Fruit fly (Drosophila melanogaster) whole organism, embryonic: ENCODE results near the gene slp1.

ENCODE experiments used
- CG10274 ChIP-seq: fragments of 200-800 bp; sonication (Bioruptor generic); optimal IDR thresholded peaks from 3 replicates; lab custom pipeline; 2017; ENCODE audit warnings: missing biosample characterization, mild to moderate bottlenecking, missing genetic modification characterization
- CG10565 ChIP-seq: fragments of 200-800 bp; sonication (Bioruptor generic); optimal IDR thresholded peaks from 3 replicates; lab custom pipeline; 2016; ENCODE audit warnings: missing biosample characterization, mild to moderate bottlenecking, missing genetic modification characterization
- CG12104 ChIP-seq: fragments of 200-800 bp; sonication (Bioruptor generic); optimal IDR thresholded peaks from 3 replicates; lab custom pipeline; 2016; ENCODE audit warnings: missing biosample characterization, missing genetic modification characterization
- CG13287 ChIP-seq: fragments of 200-800 bp; sonication (Bioruptor generic); IDR thresholded peaks from 2 replicates; pipeline ENCODE4 v1.3.6; 2022; ENCODE audit warnings: missing biosample characterization, missing genetic modification characterization; ENCODE audit not compliant: partially characterized antibody
- CG14441 ChIP-seq: fragments of 200-800 bp; sonication (Bioruptor generic); IDR thresholded peaks from 2 replicates; pipeline ENCODE4 v1.3.6; 2022; ENCODE audit warnings: missing biosample characterization, missing genetic modification characterization
- CG1602 ChIP-seq: fragments of 200-800 bp; sonication (Bioruptor generic); optimal IDR thresholded peaks from 3 replicates; lab custom pipeline; 2016; ENCODE audit warnings: missing biosample characterization, missing genetic modification characterization
- CG16779 ChIP-seq: fragments of 200-800 bp; sonication (Bioruptor generic); IDR thresholded peaks from 2 replicates; pipeline ENCODE4 v1.3.6; 2022; ENCODE audit warnings: missing biosample characterization, missing genetic modification characterization
- CG17802 ChIP-seq: fragments of 200-800 bp; sonication (Bioruptor generic); optimal IDR thresholded peaks from 2 replicates; lab custom pipeline; 2018; ENCODE audit warnings: missing biosample characterization, mild to moderate bottlenecking, missing genetic modification characterization, moderate library complexity
- CG2875 ChIP-seq: fragments of 200-800 bp; sonication (Bioruptor generic); optimal IDR thresholded peaks from 2 replicates; lab custom pipeline; 2017; ENCODE audit warnings: missing biosample characterization, mild to moderate bottlenecking, missing genetic modification characterization, missing genetic modification reagents
- CG3065 ChIP-seq: fragments of 200-800 bp; sonication (Bioruptor generic); optimal IDR thresholded peaks from 2 replicates; lab custom pipeline; 2016; ENCODE audit warnings: missing biosample characterization, missing genetic modification characterization
- CG31224 ChIP-seq: fragments of 200-800 bp; sonication (Bioruptor generic); IDR thresholded peaks from 2 replicates; pipeline ENCODE4 v1.3.6; 2022; ENCODE audit warnings: missing biosample characterization, missing genetic modification characterization
- CG3281 ChIP-seq: fragments of 200-800 bp; sonication (Bioruptor generic); optimal IDR thresholded peaks from 3 replicates; lab custom pipeline; 2017; ENCODE audit warnings: missing biosample characterization, mild to moderate bottlenecking, missing genetic modification characterization
- CG4617 ChIP-seq: fragments of 200-800 bp; sonication (Bioruptor generic); optimal IDR thresholded peaks from 3 replicates; lab custom pipeline; 2016; ENCODE audit warnings: missing biosample characterization, missing genetic modification characterization, borderline replicate concordance
- CG5245 ChIP-seq: fragments of 200-800 bp; sonication (Bioruptor generic); optimal IDR thresholded peaks from 3 replicates; lab custom pipeline; 2016; ENCODE audit warnings: missing biosample characterization, missing genetic modification characterization
- CG6272 ChIP-seq: fragments of 200-800 bp; sonication (Bioruptor generic); IDR thresholded peaks from 2 replicates; pipeline ENCODE4 v1.3.6; 2022; ENCODE audit warnings: missing biosample characterization, missing genetic modification characterization
- CG6654 ChIP-seq: fragments of 200-800 bp; sonication (Bioruptor generic); optimal IDR thresholded peaks from 2 replicates; lab custom pipeline; 2017; ENCODE audit warnings: missing biosample characterization, mild to moderate bottlenecking, missing genetic modification characterization
- CG6683 ChIP-seq: fragments of 200-800 bp; sonication (Bioruptor generic); optimal IDR thresholded peaks from 2 replicates; lab custom pipeline; 2017; ENCODE audit warnings: missing biosample characterization, mild to moderate bottlenecking, missing genetic modification characterization, missing genetic modification reagents
- CG7839 ChIP-seq: fragments of 200-800 bp; sonication (Bioruptor generic); optimal IDR thresholded peaks from 3 replicates; lab custom pipeline; 2018; ENCODE audit warnings: missing biosample characterization, mild to moderate bottlenecking, missing genetic modification characterization, moderate library complexity
- CG8290 ChIP-seq, 3 experiments: fragments of 200-800 bp; sonication (Bioruptor generic); optimal IDR thresholded peaks; 2 replicates each; lab custom pipeline; 2016 to 2019; ENCODE audit warnings: missing biosample characterization in 3 of 3, missing genetic modification characterization in 3 of 3, mild to moderate bottlenecking in 2 of 3, moderate library complexity in 1 of 3
- CG9727 ChIP-seq: fragments of 200-800 bp; sonication (Bioruptor generic); optimal IDR thresholded peaks from 3 replicates; lab custom pipeline; 2017; ENCODE audit warnings: missing biosample characterization, mild to moderate bottlenecking, missing genetic modification characterization
- CHES-1-like ChIP-seq: fragments of 200-800 bp; sonication (Bioruptor generic); optimal IDR thresholded peaks from 2 replicates; lab custom pipeline; 2016; ENCODE audit warnings: missing biosample characterization, missing genetic modification characterization
- Dref ChIP-seq: fragments of 200-800 bp; sonication (Bioruptor generic); IDR thresholded peaks from 2 replicates; pipeline ENCODE4 v1.3.6; 2022; ENCODE audit warnings: missing biosample characterization, missing genetic modification characterization
- Drgx ChIP-seq: fragments of 200-800 bp; sonication (Bioruptor generic); IDR thresholded peaks from 2 replicates; pipeline ENCODE4 v1.3.6; 2022; ENCODE audit warnings: missing biosample characterization, missing genetic modification characterization
- E2f2 ChIP-seq: fragments of 200-800 bp; sonication (Bioruptor generic); IDR thresholded peaks from 2 replicates; pipeline ENCODE4 v1.3.6; 2022; ENCODE audit warnings: missing biosample characterization, missing genetic modification characterization
- H2.0 ChIP-seq: fragments of 200-800 bp; sonication (Bioruptor generic); IDR thresholded peaks from 2 replicates; pipeline ENCODE4 v1.3.6; 2022; ENCODE audit warnings: missing biosample characterization, missing genetic modification characterization
- HLH54F ChIP-seq: fragments of 200-800 bp; sonication (Bioruptor generic); optimal IDR thresholded peaks from 3 replicates; lab custom pipeline; 2016; ENCODE audit warnings: missing biosample characterization, missing genetic modification characterization
- MESR4 ChIP-seq: fragments of 200-800 bp; sonication (Bioruptor generic); optimal IDR thresholded peaks from 2 replicates; lab custom pipeline; 2018; ENCODE audit warnings: missing biosample characterization, mild to moderate bottlenecking, missing genetic modification characterization, moderate library complexity
- Pdp1 ChIP-seq, 2 experiments: fragments of 200-800 bp; sonication (Bioruptor generic); optimal IDR thresholded peaks; 3 replicates each; lab custom pipeline; 2016; ENCODE audit warnings: missing biosample characterization in 2 of 2, missing genetic modification characterization in 2 of 2, mild to moderate bottlenecking in 1 of 2, moderate library complexity in 1 of 2
- Stat92E ChIP-seq, 3 experiments: fragments of >200 bp in 2 of 3; fragments of 200-800 bp in 1 of 3; sonication (Bioruptor generic) in 1 of 3; optimal IDR thresholded peaks; 2 replicates each; lab custom pipeline; 2017 to 2019; ENCODE audit warnings: missing biosample characterization in 3 of 3, missing genetic modification characterization in 3 of 3, mild to moderate bottlenecking in 1 of 3, moderate library complexity in 1 of 3
- al ChIP-seq: fragments of 200-800 bp; sonication (Bioruptor generic); IDR thresholded peaks from 2 replicates; pipeline ENCODE4 v1.3.6; 2022; ENCODE audit warnings: missing biosample characterization, missing genetic modification characterization
- bsh ChIP-seq, 2 experiments: fragments of 200-800 bp; sonication (Bioruptor generic); optimal IDR thresholded peaks; 2 replicates each; lab custom pipeline; 2017 to 2018; ENCODE audit warnings: mild to moderate bottlenecking in 2 of 2, missing biosample characterization in 2 of 2, missing genetic modification characterization in 2 of 2, moderate library complexity in 1 of 2
- chn ChIP-seq: fragments of 200-800 bp; sonication (Bioruptor generic); optimal IDR thresholded peaks from 2 replicates; lab custom pipeline; 2016; ENCODE audit warnings: missing biosample characterization, missing genetic modification characterization
- corto ChIP-seq: fragments of 200-800 bp; sonication (Bioruptor generic); optimal IDR thresholded peaks from 2 replicates; lab custom pipeline; 2016; ENCODE audit warnings: missing biosample characterization, mild to moderate bottlenecking, missing genetic modification characterization, moderate library complexity
- cwo ChIP-seq: fragments of 200-800 bp; sonication (Bioruptor generic); optimal IDR thresholded peaks from 3 replicates; lab custom pipeline; 2017; ENCODE audit warnings: missing biosample characterization, missing genetic modification characterization, mild to moderate bottlenecking, moderate library complexity, missing genetic modification reagents
- danr ChIP-seq: fragments of 200-800 bp; sonication (Bioruptor generic); IDR thresholded peaks from 2 replicates; pipeline ENCODE4 v1.3.6; 2022; ENCODE audit warnings: missing biosample characterization, missing genetic modification characterization
- disco-r ChIP-seq: fragments of 200-800 bp; sonication (Bioruptor generic); optimal IDR thresholded peaks from 2 replicates; lab custom pipeline; 2016; ENCODE audit warnings: missing biosample characterization, missing genetic modification characterization
- fu2 ChIP-seq: fragments of 200-800 bp; sonication (Bioruptor generic); optimal IDR thresholded peaks from 2 replicates; lab custom pipeline; 2016; ENCODE audit warnings: missing biosample characterization, missing genetic modification characterization
- ham ChIP-seq: fragments of 200-800 bp; sonication (Bioruptor generic); IDR thresholded peaks from 2 replicates; pipeline ENCODE4 v1.3.6; 2022; ENCODE audit warnings: missing biosample characterization, missing genetic modification characterization
- insv ChIP-seq, 2 experiments: fragments of 200-800 bp; sonication (Bioruptor generic); optimal IDR thresholded peaks; 3 replicates each; lab custom pipeline; 2016 to 2018; ENCODE audit warnings: missing biosample characterization in 2 of 2, missing genetic modification characterization in 2 of 2
- lbe ChIP-seq: fragments of 200-800 bp; sonication (Bioruptor generic); optimal IDR thresholded peaks from 2 replicates; lab custom pipeline; 2016; ENCODE audit warnings: missing biosample characterization, mild to moderate bottlenecking, missing genetic modification characterization
- lilli ChIP-seq: fragments of 200-800 bp; sonication (Bioruptor generic); optimal IDR thresholded peaks from 3 replicates; lab custom pipeline; 2016; ENCODE audit warnings: missing biosample characterization, missing genetic modification characterization
- nerfin-2 ChIP-seq: fragments of 200-800 bp; sonication (Bioruptor generic); IDR thresholded peaks from 2 replicates; pipeline ENCODE4 v1.3.6; 2022; ENCODE audit warnings: missing biosample characterization, missing genetic modification characterization; ENCODE audit not compliant: partially characterized antibody
- ranshi ChIP-seq: fragments of 200-800 bp; sonication (Bioruptor generic); IDR thresholded peaks from 2 replicates; pipeline ENCODE4 v1.3.6; 2022; ENCODE audit warnings: missing biosample characterization, missing genetic modification characterization
- row ChIP-seq: fragments of 200-800 bp; sonication (Bioruptor generic); IDR thresholded peaks from 3 replicates; pipeline ENCODE4 v1.3.6; 2022; ENCODE audit warnings: missing biosample characterization, missing genetic modification characterization
- scrt ChIP-seq: fragments of 200-800 bp; sonication (Bioruptor generic); optimal IDR thresholded peaks from 2 replicates; lab custom pipeline; 2018; ENCODE audit warnings: missing biosample characterization, mild to moderate bottlenecking, missing genetic modification characterization, moderate library complexity
- sima ChIP-seq: fragments of 200-800 bp; sonication (Bioruptor generic); optimal IDR thresholded peaks from 2 replicates; lab custom pipeline; 2016; ENCODE audit warnings: missing biosample characterization, missing genetic modification characterization
- tio ChIP-seq: fragments of 200-800 bp; sonication (Bioruptor generic); optimal IDR thresholded peaks from 2 replicates; lab custom pipeline; 2017; ENCODE audit warnings: missing biosample characterization, missing genetic modification characterization, inconsistent platforms
- tna ChIP-seq: fragments of 200-800 bp; sonication (Bioruptor generic); IDR thresholded peaks from 2 replicates; pipeline ENCODE4 v1.3.6; 2022; ENCODE audit warnings: missing biosample characterization, missing genetic modification characterization; ENCODE audit not compliant: partially characterized antibody
- zen2 ChIP-seq: fragments of 200-800 bp; sonication (Bioruptor generic); IDR thresholded peaks from 3 replicates; pipeline ENCODE4 v1.3.6; 2022; ENCODE audit warnings: missing biosample characterization, missing genetic modification characterization; ENCODE audit not compliant: partially characterized antibody

The slp1 gene

dm6 chr2L:3776614-3777196, 48.8 kb upstream of the slp1 start (continued):
- TF ChIP-seq CG5245 (GFP tag; lab: Kevin White, UChicago) (peak; percentile 58), CG9727 (peak; percentile 95), CG1602 (GFP tag; lab: Kevin White, UChicago) (peak; percentile 84), CG6272 (GFP tag; lab: Robert Waterston, UW) (peak; percentile 56), CG6654 (GFP tag; lab: Kevin White, UChicago) (peak; percentile 23), CG4617 (GFP tag; lab: Kevin White, UChicago) (peak; percentile 18), Stat92E (GFP tag; optimal IDR thresholded peaks at IDR 0.05; lab: Kevin White, UChicago) (peak in 1 of 3 experiments; percentile 87), CG12104 (GFP tag; lab: Kevin White, UChicago) (peak; percentile 79), Drgx (GFP tag; lab: Robert Waterston, UW) (peak; percentile 83), HLH54F (GFP tag; lab: Kevin White, UChicago) (no peak), CG8290 (GFP tag; optimal IDR thresholded peaks at IDR 0.05; lab: Kevin White, UChicago) (peak; percentile 31), CG8290 (tag; optimal IDR thresholded peaks at IDR 0.05; lab: Kevin White, UChicago) (peak in 1 of 2 experiments; percentile 49), bsh (GFP tag; optimal IDR thresholded peaks at IDR 0.05; lab: Kevin White, UChicago) (peak; percentile 74 to 86), tna (GFP tag; lab: Robert Waterston, UW) (no peak), CG10565 (GFP tag; lab: Kevin White, UChicago) (no peak), E2f2 (GFP tag; lab: Robert Waterston, UW) (peak; percentile 58; the same call in 1 of the 2 replicates), tio (GFP tag; lab: Kevin White, UChicago) (peak; percentile 84), zen2 (GFP tag; lab: Robert Waterston, UW) (no peak), Dref (no peak), CG10274 (GFP tag; lab: Kevin White, UChicago) (peak; percentile 16), row (peak; percentile 88), CG2875 (peak; percentile 62), lilli (peak; percentile 33), disco-r (no peak), chn (GFP tag; lab: Kevin White, UChicago) (no peak), CG13287 (GFP tag; lab: Robert Waterston, UW) (no peak), CHES-1-like (GFP tag; lab: Kevin White, UChicago) (no peak), ranshi (peak; percentile 87), corto (GFP tag; lab: Kevin White, UChicago) (no peak), CG16779 (GFP tag; lab: Robert Waterston, UW) (no peak), danr (GFP tag; lab: Robert Waterston, UW) (no peak), cwo (GFP tag; lab: Kevin White, UChicago) (peak; percentile 67), fu2 (GFP tag; lab: Kevin White, UChicago) (no peak), CG7839 (tag; lab: Kevin White, UChicago) (peak; percentile 87), CG6683 (GFP tag; lab: Kevin White, UChicago) (peak; percentile 56), scrt (peak; percentile 64), Pdp1 (GFP tag; optimal IDR thresholded peaks at IDR 0.05; lab: Kevin White, UChicago) (no peak), H2.0 (GFP tag; lab: Robert Waterston, UW) (peak; percentile 59), ham (no peak), insv (GFP tag; optimal IDR thresholded peaks at IDR 0.05; lab: Kevin White, UChicago) (peak in 1 of 2 experiments; percentile 36), CG14441 (GFP tag; lab: Robert Waterston, UW) (no peak; the same call in none of the 2 replicates), lbe (GFP tag; lab: Kevin White, UChicago) (peak; percentile 81), CG3065 (GFP tag; lab: Kevin White, UChicago) (peak; percentile 55), nerfin-2 (GFP tag; lab: Robert Waterston, UW) (no peak), sima (GFP tag; lab: Kevin White, UChicago) (no peak), CG3281 (GFP tag; lab: Kevin White, UChicago) (peak; percentile 73), CG17802 (tag; lab: Kevin White, UChicago) (peak; percentile 27), CG31224 (GFP tag; lab: Robert Waterston, UW) (peak; percentile 52), al (peak; percentile 34; the same call in 1 of the 2 replicates), MESR4 (GFP tag; lab: Kevin White, UChicago) (no peak)
